Fruit fly (Drosophila melanogaster) whole organism, embryonic: Measurements from ENCODE around the gene Alg7.

Experiments
- Abd-B ChIP-seq: fragments of 200-800 bp; sonication (Bioruptor generic); optimal IDR thresholded peaks from 2 replicates; lab custom pipeline; 2018; ENCODE audit warnings: missing biosample characterization, mild to moderate bottlenecking, missing genetic modification characterization, moderate library complexity
- Antp ChIP-seq: fragments of 200-800 bp; sonication (Bioruptor generic); optimal IDR thresholded peaks from 3 replicates; lab custom pipeline; 2016; ENCODE audit warnings: missing biosample characterization, missing genetic modification characterization
- BtbVII ChIP-seq: fragments of 200-800 bp; sonication (Bioruptor generic); optimal IDR thresholded peaks from 3 replicates; lab custom pipeline; 2017; ENCODE audit warnings: missing biosample characterization, mild to moderate bottlenecking, missing genetic modification characterization
- Bteb2 ChIP-seq: fragments of 200-800 bp; sonication (Bioruptor generic); optimal IDR thresholded peaks from 2 replicates; lab custom pipeline; 2016; ENCODE audit warnings: missing biosample characterization, missing genetic modification characterization
- CG10654 ChIP-seq: fragments of 200-800 bp; sonication (Bioruptor generic); optimal IDR thresholded peaks from 2 replicates; lab custom pipeline; 2016; ENCODE audit warnings: missing biosample characterization, missing genetic modification characterization
- CG11093 ChIP-seq: fragments of 200-800 bp; sonication (Bioruptor generic); IDR thresholded peaks from 3 replicates; pipeline ENCODE4 v1.3.6; 2022; ENCODE audit warnings: missing biosample characterization, missing genetic modification characterization
- CG11247 ChIP-seq: fragments of 200-800 bp; sonication (Bioruptor generic); IDR thresholded peaks from 2 replicates; pipeline ENCODE4 v1.3.6; 2022; ENCODE audit warnings: missing biosample characterization, missing genetic modification characterization
- CG11560 ChIP-seq: fragments of 200-800 bp; sonication (Bioruptor generic); IDR thresholded peaks from 3 replicates; pipeline ENCODE4 v1.3.6; 2022; ENCODE audit warnings: missing biosample characterization, missing genetic modification characterization
- CG12071 ChIP-seq: fragments of 200-800 bp; sonication (Bioruptor generic); optimal IDR thresholded peaks from 3 replicates; lab custom pipeline; 2018; ENCODE audit warnings: missing biosample characterization, mild to moderate bottlenecking, missing genetic modification characterization
- CG12155 ChIP-seq: fragments of 200-800 bp; sonication (Bioruptor generic); optimal IDR thresholded peaks from 3 replicates; lab custom pipeline; 2016; ENCODE audit warnings: missing biosample characterization, missing genetic modification characterization
- CG14014 ChIP-seq: fragments of 200-800 bp; sonication (Bioruptor generic); IDR thresholded peaks from 2 replicates; pipeline ENCODE4 v1.3.6; 2022; ENCODE audit warnings: missing biosample characterization, missing genetic modification characterization
- CG14710 ChIP-seq: fragments of 200-800 bp; sonication (Bioruptor generic); optimal IDR thresholded peaks from 3 replicates; lab custom pipeline; 2019; ENCODE audit warnings: missing biosample characterization, mild to moderate bottlenecking, missing genetic modification characterization, moderate library complexity
- CG15514 ChIP-seq: fragments of 200-800 bp; sonication (Bioruptor generic); optimal IDR thresholded peaks from 3 replicates; lab custom pipeline; 2017; ENCODE audit warnings: missing biosample characterization, missing genetic modification characterization, mild to moderate bottlenecking, moderate library complexity, missing genetic modification reagents
- CG16779 ChIP-seq: fragments of 200-800 bp; sonication (Bioruptor generic); IDR thresholded peaks from 2 replicates; pipeline ENCODE4 v1.3.6; 2022; ENCODE audit warnings: missing biosample characterization, missing genetic modification characterization
- CG17361 ChIP-seq: fragments of 200-800 bp; sonication (Bioruptor generic); IDR thresholded peaks from 3 replicates; pipeline ENCODE4 v1.3.6; 2022; ENCODE audit warnings: missing biosample characterization, missing genetic modification characterization
- CG18262 ChIP-seq: fragments of 200-800 bp; optimal IDR thresholded peaks from 3 replicates; lab custom pipeline; 2019; ENCODE audit warnings: missing biosample characterization, mild to moderate bottlenecking, missing genetic modification characterization, moderate library complexity
- CG18764 ChIP-seq: fragments of 200-800 bp; sonication (Bioruptor generic); optimal IDR thresholded peaks from 3 replicates; lab custom pipeline; 2016; ENCODE audit warnings: missing biosample characterization, missing genetic modification characterization
- CG2202 ChIP-seq: fragments of 200-800 bp; sonication (Bioruptor generic); optimal IDR thresholded peaks from 2 replicates; lab custom pipeline; 2018; ENCODE audit warnings: missing biosample characterization, mild to moderate bottlenecking, missing genetic modification characterization
- CG31365 ChIP-seq: fragments of 200-800 bp; sonication (Bioruptor generic); optimal IDR thresholded peaks from 2 replicates; lab custom pipeline; 2018; ENCODE audit warnings: missing biosample characterization, mild to moderate bottlenecking, missing genetic modification characterization
- CG34376 ChIP-seq: fragments of 200-800 bp; sonication (Bioruptor generic); optimal IDR thresholded peaks from 2 replicates; lab custom pipeline; 2018; ENCODE audit warnings: missing biosample characterization, mild to moderate bottlenecking, missing genetic modification characterization
- CG3847 ChIP-seq: fragments of 200-800 bp; sonication (Bioruptor generic); IDR thresholded peaks from 2 replicates; pipeline ENCODE4 v1.3.6; 2022; ENCODE audit warnings: missing biosample characterization, missing genetic modification characterization
- CG4730 ChIP-seq: fragments of 200-800 bp; sonication (Bioruptor generic); IDR thresholded peaks from 2 replicates; pipeline ENCODE4 v1.3.6; 2022; ENCODE audit warnings: missing biosample characterization, missing genetic modification characterization
- CG6272 ChIP-seq: fragments of 200-800 bp; sonication (Bioruptor generic); IDR thresholded peaks from 2 replicates; pipeline ENCODE4 v1.3.6; 2022; ENCODE audit warnings: missing biosample characterization, missing genetic modification characterization
- CG7556 ChIP-seq: fragments of 200-800 bp; sonication (Bioruptor generic); optimal IDR thresholded peaks from 2 replicates; lab custom pipeline; 2017; ENCODE audit warnings: missing biosample characterization, mild to moderate bottlenecking, missing genetic modification characterization
- CrebB ChIP-seq: fragments of 200-800 bp; sonication (Bioruptor generic); optimal IDR thresholded peaks from 3 replicates; lab custom pipeline; 2018; ENCODE audit warnings: missing biosample characterization, mild to moderate bottlenecking, missing genetic modification characterization
- Dbx ChIP-seq: fragments of 200-800 bp; sonication (Bioruptor generic); IDR thresholded peaks from 3 replicates; pipeline ENCODE4 v1.3.6; 2022; ENCODE audit warnings: missing biosample characterization, missing genetic modification characterization
- Dip3 ChIP-seq: fragments of 200-800 bp; sonication (Bioruptor generic); optimal IDR thresholded peaks from 3 replicates; lab custom pipeline; 2016; ENCODE audit warnings: missing biosample characterization, missing genetic modification characterization
- Doc3 ChIP-seq: fragments of 200-800 bp; sonication (Bioruptor generic); IDR thresholded peaks from 3 replicates; pipeline ENCODE4 v1.3.6; 2022; ENCODE audit warnings: missing biosample characterization, missing genetic modification characterization; ENCODE audit not compliant: partially characterized antibody
- ERR ChIP-seq: fragments of 200-800 bp; sonication (Bioruptor generic); optimal IDR thresholded peaks from 2 replicates; lab custom pipeline; 2016; ENCODE audit warnings: missing biosample characterization, missing genetic modification characterization
- Fer1 ChIP-seq: fragments of 200-800 bp; sonication (Bioruptor generic); optimal IDR thresholded peaks from 2 replicates; lab custom pipeline; 2017; ENCODE audit warnings: missing biosample characterization, mild to moderate bottlenecking, missing genetic modification characterization
- Gug ChIP-seq: fragments of 200-800 bp; sonication (Bioruptor generic); IDR thresholded peaks from 4 replicates; pipeline ENCODE4 v1.3.6; 2022; ENCODE audit warnings: missing biosample characterization, missing genetic modification characterization
- H15 ChIP-seq: fragments of 200-800 bp; sonication (Bioruptor generic); IDR thresholded peaks from 3 replicates; pipeline ENCODE4 v1.3.6; 2022; ENCODE audit warnings: missing biosample characterization, missing genetic modification characterization
- Hr3 ChIP-seq: fragments of 200-800 bp; sonication (Bioruptor generic); optimal IDR thresholded peaks from 3 replicates; lab custom pipeline; 2016; ENCODE audit warnings: missing biosample characterization, missing genetic modification characterization
- Meics ChIP-seq: fragments of 200-800 bp; sonication (Bioruptor generic); optimal IDR thresholded peaks from 2 replicates; lab custom pipeline; 2017; ENCODE audit warnings: missing biosample characterization, mild to moderate bottlenecking, missing genetic modification characterization
- Mrtf ChIP-seq: fragments of 200-800 bp; sonication (Bioruptor generic); IDR thresholded peaks from 3 replicates; pipeline ENCODE4 v1.3.6; 2022; ENCODE audit warnings: missing biosample characterization, missing genetic modification characterization
- Nf-YA ChIP-seq: fragments of 200-800 bp; sonication (Bioruptor generic); IDR thresholded peaks from 2 replicates; pipeline ENCODE4 v1.3.6; 2022; ENCODE audit warnings: missing biosample characterization, missing genetic modification characterization
- Ptx1 ChIP-seq: fragments of 200-800 bp; sonication (Bioruptor generic); IDR thresholded peaks from 2 replicates; pipeline ENCODE4 v1.3.6; 2022; ENCODE audit warnings: missing biosample characterization, missing genetic modification characterization
- Ravus ChIP-seq: fragments of 200-800 bp; sonication (Bioruptor generic); IDR thresholded peaks from 2 replicates; pipeline ENCODE4 v1.3.6; 2022; ENCODE audit warnings: missing biosample characterization, missing genetic modification characterization
- TFAM ChIP-seq: fragments of 200-800 bp; sonication (Bioruptor generic); optimal IDR thresholded peaks from 2 replicates; lab custom pipeline; 2017; ENCODE audit warnings: missing biosample characterization, missing genetic modification characterization, inconsistent platforms
- ap ChIP-seq: fragments of 200-800 bp; sonication (Bioruptor generic); IDR thresholded peaks from 2 replicates; pipeline ENCODE4 v1.3.6; 2022; ENCODE audit warnings: missing biosample characterization, missing genetic modification characterization
- ato ChIP-seq: fragments of 200-800 bp; sonication (Bioruptor generic); IDR thresholded peaks from 2 replicates; pipeline ENCODE4 v1.3.6; 2022; ENCODE audit warnings: missing biosample characterization, missing genetic modification characterization; ENCODE audit not compliant: partially characterized antibody
- chn ChIP-seq: fragments of 200-800 bp; sonication (Bioruptor generic); optimal IDR thresholded peaks from 2 replicates; lab custom pipeline; 2016; ENCODE audit warnings: missing biosample characterization, missing genetic modification characterization
- fd96Cb ChIP-seq: fragments of 200-800 bp; sonication (Bioruptor generic); optimal IDR thresholded peaks from 2 replicates; lab custom pipeline; 2018; ENCODE audit warnings: missing biosample characterization, mild to moderate bottlenecking, missing genetic modification characterization, moderate library complexity
- hbn ChIP-seq: fragments of 200-800 bp; sonication (Bioruptor generic); IDR thresholded peaks from 2 replicates; pipeline ENCODE4 v1.3.6; 2022; ENCODE audit warnings: missing biosample characterization, missing genetic modification characterization; ENCODE audit not compliant: partially characterized antibody
- jing ChIP-seq: fragments of 200-800 bp; sonication (Bioruptor generic); optimal IDR thresholded peaks from 2 replicates; lab custom pipeline; 2018; ENCODE audit warnings: missing biosample characterization, mild to moderate bottlenecking, missing genetic modification characterization
- jumu ChIP-seq: fragments of 200-800 bp; sonication (Bioruptor generic); optimal IDR thresholded peaks from 3 replicates; lab custom pipeline; 2016; ENCODE audit warnings: missing biosample characterization, missing genetic modification characterization
- ken ChIP-seq: fragments of 200-800 bp; sonication (Bioruptor generic); IDR thresholded peaks from 3 replicates; pipeline ENCODE4 v1.3.6; 2022; ENCODE audit warnings: missing biosample characterization, missing genetic modification characterization
- sisA ChIP-seq: fragments of 200-800 bp; sonication (Bioruptor generic); IDR thresholded peaks from 2 replicates; pipeline ENCODE4 v1.3.6; 2022; ENCODE audit warnings: missing biosample characterization, missing genetic modification characterization
- ttk ChIP-seq: fragments of 200-800 bp; sonication (Bioruptor generic); IDR thresholded peaks from 2 replicates; pipeline ENCODE4 v2.1.2; 2022; ENCODE audit warnings: missing biosample characterization, missing genetic modification characterization
- wdn ChIP-seq: fragments of 200-800 bp; sonication (Bioruptor generic); IDR thresholded peaks from 2 replicates; pipeline ENCODE4 v1.3.6; 2022; ENCODE audit warnings: missing biosample characterization, missing genetic modification characterization

Gene Alg7

DNA sequence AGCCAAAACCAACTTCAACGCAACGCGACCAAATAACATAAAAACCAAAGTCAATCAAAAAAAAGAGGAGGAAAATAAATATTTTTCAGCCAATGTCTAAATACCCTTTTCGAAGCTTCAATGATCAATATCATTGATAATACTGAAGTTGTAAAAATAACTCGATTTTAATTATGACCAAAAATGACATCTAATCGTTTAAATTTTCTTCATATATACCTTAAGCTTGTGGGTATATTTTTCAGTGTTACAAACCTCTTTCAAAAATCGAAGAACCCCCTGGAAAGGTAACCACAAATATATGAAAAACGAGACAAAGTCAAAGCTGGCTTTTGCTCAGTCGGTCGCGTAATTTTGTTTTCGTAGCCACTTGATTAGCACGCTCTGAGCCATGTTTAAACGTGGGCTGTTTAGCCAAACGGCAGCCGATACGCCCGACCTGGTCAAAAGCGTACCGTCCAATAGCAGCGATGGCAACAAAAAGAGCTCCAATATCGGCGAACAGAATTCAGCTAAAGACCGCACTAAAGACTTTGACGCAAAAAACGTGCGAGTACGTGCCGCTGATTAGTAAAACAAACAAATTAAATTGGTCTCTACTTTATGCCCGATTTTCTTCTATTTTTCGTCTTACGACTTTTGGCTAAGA lies 33.9 kb upstream of the Alg7 start (continued):
- TF ChIP-seq ttk (GFP tag; lab: Robert Waterston, UW) = peak; percentile 76
- TF ChIP-seq H15 (GFP tag; lab: Robert Waterston, UW) = peak; percentile 66; the same call in 2 of the 3 replicates
- peak; percentile 69 for TF ChIP-seq CG12071 (GFP tag; lab: Kevin White, UChicago)
- peak; percentile 62 for TF ChIP-seq ap (GFP tag; lab: Robert Waterston, UW)
- peak; percentile 26 for TF ChIP-seq CrebB (tag; lab: Kevin White, UChicago)
- TF ChIP-seq CG14014 (GFP tag; lab: Robert Waterston, UW) = peak; percentile 89
- no peak for TF ChIP-seq hbn (GFP tag; lab: Robert Waterston, UW)
- peak; percentile 48; the same call in 1 of the 2 replicates for TF ChIP-seq sisA (GFP tag; lab: Robert Waterston, UW)
- peak; percentile 76 for TF ChIP-seq CG4730 (GFP tag; lab: Robert Waterston, UW)
- 0 out of 3 replicates have a peak, but pooled peaks have one; percentile 56 for TF ChIP-seq ken (GFP tag; lab: Robert Waterston, UW)
- no peak for TF ChIP-seq CG31365 (tag; lab: Kevin White, UChicago)
- TF ChIP-seq Dbx = peak; percentile 86
- no peak for TF ChIP-seq ato
- TF ChIP-seq chn (GFP tag; lab: Kevin White, UChicago) = peak; percentile 45
- TF ChIP-seq Gug = peak; percentile 53; the same call in 3 of the 4 replicates
- TF ChIP-seq CG10654 (GFP tag; lab: Kevin White, UChicago) = peak; percentile 51
- peak; percentile 64 for TF ChIP-seq CG18764 (GFP tag; lab: Kevin White, UChicago)
- TF ChIP-seq Nf-YA (GFP tag; lab: Robert Waterston, UW) = peak; percentile 54; the same call in 1 of the 2 replicates
- no peak for TF ChIP-seq TFAM (GFP tag; lab: Kevin White, UChicago)
- TF ChIP-seq Mrtf (GFP tag; lab: Robert Waterston, UW) = peak; percentile 80; the same call in 2 of the 3 replicates
- TF ChIP-seq Fer1 (GFP tag; lab: Kevin White, UChicago) = peak; percentile 87
- 0 out of 3 replicates have a peak, but pooled peaks have one; percentile 56 for TF ChIP-seq CG11560
- TF ChIP-seq BtbVII (GFP tag; lab: Kevin White, UChicago) = peak; percentile 75
- peak; percentile 86 for TF ChIP-seq Bteb2 (GFP tag; lab: Kevin White, UChicago)
- peak; percentile 82 for TF ChIP-seq CG17361 (GFP tag; lab: Robert Waterston, UW)
- TF ChIP-seq CG15514 (GFP tag; lab: Kevin White, UChicago) = peak; percentile 68
- peak; percentile 59; the same call in 1 of the 3 replicates for TF ChIP-seq CG11093
- TF ChIP-seq fd96Cb (tag; lab: Kevin White, UChicago) = peak; percentile 61
- TF ChIP-seq wdn (GFP tag; lab: Robert Waterston, UW) = peak; percentile 70
- no peak for TF ChIP-seq jing (GFP tag; lab: Kevin White, UChicago)
- TF ChIP-seq CG14710 (tag; lab: Kevin White, UChicago) = no peak
- TF ChIP-seq Dip3 (GFP tag; lab: Kevin White, UChicago) = peak; percentile 60
- peak; percentile 73 for TF ChIP-seq CG16779 (GFP tag; lab: Robert Waterston, UW)
- peak; percentile 62 for TF ChIP-seq CG18262 (tag; lab: Kevin White, UChicago)
- no peak for TF ChIP-seq CG2202 (tag; lab: Kevin White, UChicago)
- peak; percentile 71 for TF ChIP-seq ERR (GFP tag; lab: Kevin White, UChicago)
- peak; percentile 90 for TF ChIP-seq Meics
- TF ChIP-seq Hr3 = peak; percentile 54
- TF ChIP-seq Abd-B (GFP tag; lab: Kevin White, UChicago) = peak; percentile 76
- TF ChIP-seq CG34376 (GFP tag; lab: Kevin White, UChicago) = peak; percentile 57
- TF ChIP-seq CG11247 (GFP tag; lab: Robert Waterston, UW) = peak; percentile 79
- peak; percentile 70 for TF ChIP-seq Ravus
- peak; percentile 74 for TF ChIP-seq Antp (GFP tag; lab: Kevin White, UChicago)
- peak; percentile 64; the same call in 1 of the 2 replicates for TF ChIP-seq CG6272 (GFP tag; lab: Robert Waterston, UW)
- peak; percentile 65 for TF ChIP-seq CG7556 (GFP tag; lab: Kevin White, UChicago)
- TF ChIP-seq Ptx1 = peak; percentile 88
- peak; percentile 49 for TF ChIP-seq jumu
- TF ChIP-seq CG12155 (GFP tag; lab: Kevin White, UChicago) = peak; percentile 66
- TF ChIP-seq Doc3 = no peak
- peak; percentile 86 for TF ChIP-seq CG3847 (GFP tag; lab: Robert Waterston, UW)
